Worm (Caenorhabditis elegans) whole organism, midembryonic: Measurements from ENCODE around the gene sfxn-1.3.

Experiments
- T22C8.4 ChIP-seq: fragments of 200-800 bp; sonication (Bioruptor generic); IDR thresholded peaks from 2 replicates; pipeline ENCODE4 v1.3.6; 2022; ENCODE audit warnings: missing genetic modification characterization, missing compliant biosample characterization
- klf-2 ChIP-seq: fragments of 200-800 bp; sonication (Bioruptor generic); conservative IDR thresholded peaks from 2 replicates; pipeline ENCODE4 v1.3.6; 2022; ENCODE audit warnings: missing genetic modification reagents, missing genetic modification characterization, missing compliant biosample characterization
- med-1 ChIP-seq: sonication (generic microtip); optimal IDR thresholded peaks from 2 replicates; lab custom pipeline; 2017; ENCODE audit warnings: missing genetic modification characterization, mild to moderate bottlenecking, missing compliant biosample characterization, antibody characterized with exemption, missing genetic modification reagents; ENCODE audit not compliant: insufficient read depth
- ref-1 ChIP-seq: fragments of 200-800 bp; sonication (Bioruptor generic); conservative IDR thresholded peaks from 2 replicates; pipeline ENCODE4 v1.3.6; 2022; ENCODE audit warnings: missing genetic modification reagents, missing genetic modification characterization, missing compliant biosample characterization
- tab-1 ChIP-seq: fragments of 200-800 bp; sonication (Bioruptor generic); IDR thresholded peaks from 2 replicates; pipeline ENCODE4 v1.3.6; 2022; ENCODE audit warnings: missing genetic modification characterization, missing compliant biosample characterization
- ztf-29 ChIP-seq: fragments of 200-800 bp; sonication (Bioruptor generic); IDR thresholded peaks from 2 replicates; pipeline ENCODE4 v1.3.6; 2022; ENCODE audit warnings: missing genetic modification reagents, missing genetic modification characterization, missing compliant biosample characterization

ce11 chrV:15698099-15698498, 28.5 kb upstream of the sfxn-1.3 start, which contains the start of gene srx-29:
- no peak for TF ChIP-seq klf-2 (GFP tag; lab: Robert Waterston, UW)
- no peak for TF ChIP-seq tab-1 (GFP tag; lab: Robert Waterston, UW)
- no peak for TF ChIP-seq ref-1 (GFP tag; lab: Robert Waterston, UW)
- TF ChIP-seq T22C8.4, result no peak
- no peak for TF ChIP-seq med-1
- TF ChIP-seq ztf-29 (GFP tag; lab: Robert Waterston, UW), result no peak
